Fruit fly (Drosophila melanogaster) whole organism, embryonic: ENCODE data around the gene CG14340.

Experiments used
- C15 ChIP-seq: fragments of 200-800 bp; sonication (Bioruptor generic); IDR thresholded peaks from 3 replicates; pipeline ENCODE4 v1.3.6; 2022; ENCODE audit warnings: missing biosample characterization, missing genetic modification characterization
- CG10209 ChIP-seq: fragments of 200-800 bp; sonication (Bioruptor generic); optimal IDR thresholded peaks from 3 replicates; lab custom pipeline; 2017; ENCODE audit warnings: missing biosample characterization, mild to moderate bottlenecking, missing genetic modification characterization, missing genetic modification reagents
- CG11560 ChIP-seq: fragments of 200-800 bp; sonication (Bioruptor generic); IDR thresholded peaks from 3 replicates; pipeline ENCODE4 v1.3.6; 2022; ENCODE audit warnings: missing biosample characterization, missing genetic modification characterization
- CG13424 ChIP-seq: fragments of 200-800 bp; sonication (Bioruptor generic); optimal IDR thresholded peaks from 2 replicates; lab custom pipeline; 2019; ENCODE audit warnings: missing biosample characterization, mild to moderate bottlenecking, missing genetic modification characterization, moderate library complexity
- CG14860 ChIP-seq: fragments of 200-800 bp; sonication (Bioruptor generic); IDR thresholded peaks from 3 replicates; pipeline ENCODE4 v1.3.6; 2022; ENCODE audit warnings: missing biosample characterization, missing genetic modification characterization; ENCODE audit not compliant: partially characterized antibody
- CG18764 ChIP-seq: fragments of 200-800 bp; sonication (Bioruptor generic); optimal IDR thresholded peaks from 3 replicates; lab custom pipeline; 2016; ENCODE audit warnings: missing biosample characterization, missing genetic modification characterization
- CG31441 ChIP-seq: fragments of 200-800 bp; sonication (Bioruptor generic); IDR thresholded peaks from 2 replicates; pipeline ENCODE4 v1.3.6; 2022; ENCODE audit warnings: missing biosample characterization, missing genetic modification characterization
- CG34376 ChIP-seq: fragments of 200-800 bp; sonication (Bioruptor generic); optimal IDR thresholded peaks from 2 replicates; lab custom pipeline; 2018; ENCODE audit warnings: missing biosample characterization, mild to moderate bottlenecking, missing genetic modification characterization
- CG3847 ChIP-seq: fragments of 200-800 bp; sonication (Bioruptor generic); IDR thresholded peaks from 2 replicates; pipeline ENCODE4 v1.3.6; 2022; ENCODE audit warnings: missing biosample characterization, missing genetic modification characterization
- CG4617 ChIP-seq: fragments of 200-800 bp; sonication (Bioruptor generic); optimal IDR thresholded peaks from 3 replicates; lab custom pipeline; 2016; ENCODE audit warnings: missing biosample characterization, missing genetic modification characterization, borderline replicate concordance
- CG5953 ChIP-seq: fragments of 200-800 bp; sonication (Bioruptor generic); IDR thresholded peaks from 2 replicates; pipeline ENCODE4 v1.3.6; 2022; ENCODE audit warnings: missing biosample characterization, missing genetic modification characterization
- CG6654 ChIP-seq: fragments of 200-800 bp; sonication (Bioruptor generic); optimal IDR thresholded peaks from 2 replicates; lab custom pipeline; 2017; ENCODE audit warnings: missing biosample characterization, mild to moderate bottlenecking, missing genetic modification characterization
- CG7786 ChIP-seq: fragments of 200-800 bp; sonication (Bioruptor generic); optimal IDR thresholded peaks from 2 replicates; lab custom pipeline; 2016; ENCODE audit warnings: missing biosample characterization, missing genetic modification characterization
- CG7839 ChIP-seq: fragments of 200-800 bp; sonication (Bioruptor generic); optimal IDR thresholded peaks from 3 replicates; lab custom pipeline; 2018; ENCODE audit warnings: missing biosample characterization, mild to moderate bottlenecking, missing genetic modification characterization, moderate library complexity
- CG8290 ChIP-seq, 3 experiments: fragments of 200-800 bp; sonication (Bioruptor generic); optimal IDR thresholded peaks; 2 replicates each; lab custom pipeline; 2016 to 2019; ENCODE audit warnings: missing biosample characterization in 3 of 3, missing genetic modification characterization in 3 of 3, mild to moderate bottlenecking in 2 of 3, moderate library complexity in 1 of 3
- CG9797 ChIP-seq: fragments of 200-800 bp; sonication (Bioruptor generic); optimal IDR thresholded peaks from 3 replicates; lab custom pipeline; 2018; ENCODE audit warnings: missing biosample characterization, mild to moderate bottlenecking, missing genetic modification characterization
- Doc3 ChIP-seq: fragments of 200-800 bp; sonication (Bioruptor generic); IDR thresholded peaks from 3 replicates; pipeline ENCODE4 v1.3.6; 2022; ENCODE audit warnings: missing biosample characterization, missing genetic modification characterization; ENCODE audit not compliant: partially characterized antibody
- ERR ChIP-seq: fragments of 200-800 bp; sonication (Bioruptor generic); optimal IDR thresholded peaks from 2 replicates; lab custom pipeline; 2016; ENCODE audit warnings: missing biosample characterization, missing genetic modification characterization
- Hr3 ChIP-seq: fragments of 200-800 bp; sonication (Bioruptor generic); optimal IDR thresholded peaks from 3 replicates; lab custom pipeline; 2016; ENCODE audit warnings: missing biosample characterization, missing genetic modification characterization
- Hr51 ChIP-seq, 2 experiments: fragments of 200-800 bp; sonication (Bioruptor generic); optimal IDR thresholded peaks; 2 replicates in 1 of 2; 3 replicates in 1 of 2; lab custom pipeline; 2016 to 2018; ENCODE audit warnings: missing biosample characterization in 2 of 2, missing genetic modification characterization in 2 of 2, mild to moderate bottlenecking in 1 of 2, moderate library complexity in 1 of 2
- Hsf ChIP-seq: fragments of 200-800 bp; sonication (Bioruptor generic); optimal IDR thresholded peaks from 3 replicates; lab custom pipeline; 2016; ENCODE audit warnings: missing biosample characterization, missing genetic modification characterization
- MBD-R2 ChIP-seq: fragments of 200-800 bp; sonication (Bioruptor generic); IDR thresholded peaks from 2 replicates; pipeline ENCODE4 v1.3.6; 2022; ENCODE audit warnings: missing biosample characterization, missing genetic modification characterization
- MESR4 ChIP-seq: fragments of 200-800 bp; sonication (Bioruptor generic); optimal IDR thresholded peaks from 2 replicates; lab custom pipeline; 2018; ENCODE audit warnings: missing biosample characterization, mild to moderate bottlenecking, missing genetic modification characterization, moderate library complexity
- Med ChIP-seq: fragments of 200-800 bp; sonication (Bioruptor generic); peaks from one replicate; lab custom pipeline; 2016; ENCODE audit warnings: missing biosample characterization, missing genetic modification characterization, mild to moderate bottlenecking, inconsistent platforms, moderate library complexity
- NK7.1 ChIP-seq: fragments of 200-800 bp; sonication (Bioruptor generic); optimal IDR thresholded peaks from 3 replicates; lab custom pipeline; 2016; ENCODE audit warnings: missing biosample characterization, missing genetic modification characterization
- Opbp ChIP-seq: fragments of 200-800 bp; sonication (Bioruptor generic); IDR thresholded peaks from 3 replicates; pipeline ENCODE4 v1.3.6; 2022; ENCODE audit warnings: missing biosample characterization, missing genetic modification characterization; ENCODE audit not compliant: partially characterized antibody
- Rfx ChIP-seq: fragments of 200-800 bp; sonication (Bioruptor generic); IDR thresholded peaks from 2 replicates; pipeline ENCODE4 v1.3.6; 2022; ENCODE audit warnings: missing biosample characterization, missing genetic modification characterization
- Vsx1 ChIP-seq: fragments of 200-800 bp; sonication (Bioruptor generic); optimal IDR thresholded peaks from 2 replicates; lab custom pipeline; 2017; ENCODE audit warnings: missing biosample characterization, mild to moderate bottlenecking, missing genetic modification characterization, missing genetic modification reagents
- YL-1 ChIP-seq: fragments of 200-800 bp; sonication (Bioruptor generic); optimal IDR thresholded peaks from 3 replicates; lab custom pipeline; 2017; ENCODE audit warnings: missing biosample characterization, mild to moderate bottlenecking, missing genetic modification characterization
- ato ChIP-seq: fragments of 200-800 bp; sonication (Bioruptor generic); IDR thresholded peaks from 2 replicates; pipeline ENCODE4 v1.3.6; 2022; ENCODE audit warnings: missing biosample characterization, missing genetic modification characterization; ENCODE audit not compliant: partially characterized antibody
- cas ChIP-seq: fragments of 200-800 bp; sonication (Bioruptor generic); IDR thresholded peaks from 2 replicates; pipeline ENCODE4 v1.3.6; 2022; ENCODE audit warnings: missing biosample characterization, missing genetic modification characterization
- chinmo ChIP-seq: fragments of 200-800 bp; sonication (Bioruptor generic); IDR thresholded peaks from 4 replicates; pipeline ENCODE4 v1.3.6; 2022; ENCODE audit warnings: missing biosample characterization, missing genetic modification characterization; ENCODE audit not compliant: partially characterized antibody
- chm ChIP-seq: fragments of 200-800 bp; sonication (Bioruptor generic); IDR thresholded peaks from 2 replicates; pipeline ENCODE4 v1.3.6; 2022; ENCODE audit warnings: missing biosample characterization, missing genetic modification characterization
- crp ChIP-seq, 2 experiments: fragments of 200-800 bp; sonication (Bioruptor generic); optimal IDR thresholded peaks; 2 replicates in 1 of 2; 3 replicates in 1 of 2; lab custom pipeline; 2017; ENCODE audit warnings: missing biosample characterization in 2 of 2, missing genetic modification characterization in 2 of 2, mild to moderate bottlenecking in 1 of 2, moderate library complexity in 1 of 2
- dm ChIP-seq: fragments of 200-800 bp; sonication (Bioruptor generic); optimal IDR thresholded peaks from 3 replicates; lab custom pipeline; 2016; ENCODE audit warnings: missing biosample characterization, missing genetic modification characterization
- ewg ChIP-seq: fragments of 200-800 bp; sonication (Bioruptor generic); optimal IDR thresholded peaks from 3 replicates; lab custom pipeline; 2017; ENCODE audit warnings: mild to moderate bottlenecking, missing biosample characterization, missing genetic modification reagents, missing genetic modification characterization
- fd64A ChIP-seq: fragments of 200-800 bp; sonication (Bioruptor generic); optimal IDR thresholded peaks from 3 replicates; lab custom pipeline; 2018; ENCODE audit warnings: missing biosample characterization, mild to moderate bottlenecking, missing genetic modification characterization
- fd96Cb ChIP-seq: fragments of 200-800 bp; sonication (Bioruptor generic); optimal IDR thresholded peaks from 2 replicates; lab custom pipeline; 2018; ENCODE audit warnings: missing biosample characterization, mild to moderate bottlenecking, missing genetic modification characterization, moderate library complexity
- grau ChIP-seq: fragments of 200-800 bp; optimal IDR thresholded peaks from 3 replicates; lab custom pipeline; 2019; ENCODE audit warnings: missing biosample characterization, mild to moderate bottlenecking, missing genetic modification characterization, moderate library complexity
- jumu ChIP-seq: fragments of 200-800 bp; sonication (Bioruptor generic); optimal IDR thresholded peaks from 3 replicates; lab custom pipeline; 2016; ENCODE audit warnings: missing biosample characterization, missing genetic modification characterization
- nerfin-1 ChIP-seq: fragments of 200-800 bp; sonication (Bioruptor generic); optimal IDR thresholded peaks from 3 replicates; lab custom pipeline; 2019; ENCODE audit warnings: missing biosample characterization, mild to moderate bottlenecking, missing genetic modification characterization, moderate library complexity
- otp ChIP-seq: fragments of 200-800 bp; sonication (Bioruptor generic); IDR thresholded peaks from 3 replicates; pipeline ENCODE4, ENCODE4 v1.3.6; 2022; ENCODE audit warnings: missing biosample characterization, missing genetic modification characterization
- pzg ChIP-seq: fragments of 200-800 bp; sonication (Bioruptor generic); optimal IDR thresholded peaks from 3 replicates; lab custom pipeline; 2018; ENCODE audit warnings: missing biosample characterization, mild to moderate bottlenecking, missing genetic modification characterization, moderate library complexity
- repo ChIP-seq: fragments of 200-800 bp; sonication (Bioruptor generic); optimal IDR thresholded peaks from 2 replicates; lab custom pipeline; 2016; ENCODE audit warnings: missing biosample characterization, missing genetic modification characterization
- slbo ChIP-seq: fragments of 200-800 bp; sonication (Bioruptor generic); IDR thresholded peaks from 2 replicates; pipeline ENCODE4 v1.3.6; 2022; ENCODE audit warnings: missing biosample characterization, missing genetic modification characterization
- tna ChIP-seq: fragments of 200-800 bp; sonication (Bioruptor generic); IDR thresholded peaks from 2 replicates; pipeline ENCODE4 v1.3.6; 2022; ENCODE audit warnings: missing biosample characterization, missing genetic modification characterization; ENCODE audit not compliant: partially characterized antibody
- tup ChIP-seq: fragments of 200-800 bp; sonication (Bioruptor generic); optimal IDR thresholded peaks from 2 replicates; lab custom pipeline; 2016; ENCODE audit warnings: missing biosample characterization, mild to moderate bottlenecking, missing genetic modification characterization, moderate library complexity
- vvl ChIP-seq: fragments of 200-800 bp; sonication (Bioruptor generic); IDR thresholded peaks from 2 replicates; pipeline ENCODE4 v1.3.6; 2022; ENCODE audit warnings: missing biosample characterization, missing genetic modification characterization

The CG14340 gene

dm6 chr2L:1077469-1077993 is 35.2 kb upstream of the CG14340 start, which contains the start of the genes S and ast (continued):
- TF ChIP-seq CG14860 (GFP tag; lab: Robert Waterston, UW): peak; percentile 95
- 0 out of 2 replicates have a peak, but pooled peaks have one; percentile 26 for TF ChIP-seq cas (GFP tag; lab: Robert Waterston, UW)
- TF ChIP-seq MBD-R2: peak; percentile 90
- peak; percentile 95 for TF ChIP-seq tna (GFP tag; lab: Robert Waterston, UW)
- TF ChIP-seq CG4617 (GFP tag; lab: Kevin White, UChicago): peak; percentile 71
- TF ChIP-seq CG5953: no peak
- TF ChIP-seq Med (GFP tag; lab: Kevin White, UChicago): peak; percentile 93
- 0 out of 3 replicates have a peak, but pooled peaks have one; percentile 12 for TF ChIP-seq otp (GFP tag; lab: Robert Waterston, UW)
- peak; percentile 29 for TF ChIP-seq Vsx1 (GFP tag; lab: Kevin White, UChicago)
- TF ChIP-seq CG31441: 0 out of 2 replicates have a peak, but pooled peaks have one; percentile 28
- TF ChIP-seq Hr3 (GFP tag; lab: Kevin White, UChicago): no peak
- TF ChIP-seq YL-1 (GFP tag; lab: Kevin White, UChicago): peak; percentile 76
- peak; percentile 53 to 76 for TF ChIP-seq Hr51 (GFP tag; optimal IDR thresholded peaks at IDR 0.05; lab: Kevin White, UChicago)
- peak; percentile 93 for TF ChIP-seq dm (GFP tag; lab: Kevin White, UChicago)
- no peak for TF ChIP-seq NK7.1 (GFP tag; lab: Kevin White, UChicago)
- TF ChIP-seq vvl: peak; percentile 59
- TF ChIP-seq ewg (GFP tag; lab: Kevin White, UChicago): peak; percentile 41
- peak; percentile 37 for TF ChIP-seq CG8290 (GFP tag; optimal IDR thresholded peaks at IDR 0.05; lab: Kevin White, UChicago)
- no peak for TF ChIP-seq CG8290 (tag; optimal IDR thresholded peaks at IDR 0.05; lab: Kevin White, UChicago)
- peak; percentile 62 for TF ChIP-seq Rfx
- no peak for TF ChIP-seq CG10209 (GFP tag; lab: Kevin White, UChicago)
- TF ChIP-seq nerfin-1 (tag; lab: Kevin White, UChicago): peak; percentile 36
- TF ChIP-seq CG7786 (GFP tag; lab: Kevin White, UChicago): no peak
- TF ChIP-seq CG3847 (GFP tag; lab: Robert Waterston, UW): peak; percentile 69
- peak; percentile 91 for TF ChIP-seq Doc3 (GFP tag; lab: Robert Waterston, UW)
- peak; percentile 99 for TF ChIP-seq Opbp (GFP tag; lab: Robert Waterston, UW)
- peak; percentile 78 for TF ChIP-seq chm
- TF ChIP-seq fd96Cb (tag; lab: Kevin White, UChicago): no peak
- TF ChIP-seq fd64A (GFP tag; lab: Kevin White, UChicago): no peak
- TF ChIP-seq MESR4 (GFP tag; lab: Kevin White, UChicago): peak; percentile 88
- peak; percentile 51 for TF ChIP-seq ERR (GFP tag; lab: Kevin White, UChicago)
- no peak for TF ChIP-seq CG6654 (GFP tag; lab: Kevin White, UChicago)
- peak in 1 of 2 experiments; percentile 15 for TF ChIP-seq crp (GFP tag; optimal IDR thresholded peaks at IDR 0.05; lab: Kevin White, UChicago)
- peak; percentile 20 for TF ChIP-seq Hsf
- no peak for TF ChIP-seq CG18764 (GFP tag; lab: Kevin White, UChicago)
- TF ChIP-seq pzg: peak; percentile 100
- no peak for TF ChIP-seq C15 (GFP tag; lab: Robert Waterston, UW)
- TF ChIP-seq repo (GFP tag; lab: Kevin White, UChicago): no peak
- TF ChIP-seq jumu (GFP tag; lab: Kevin White, UChicago): peak; percentile 33
- peak; percentile 90; the same call in 3 of the 4 replicates for TF ChIP-seq chinmo (GFP tag; lab: Robert Waterston, UW)
- TF ChIP-seq CG9797 (GFP tag; lab: Kevin White, UChicago): peak; percentile 99
- TF ChIP-seq CG11560: peak; percentile 51; the same call in 2 of the 3 replicates
- TF ChIP-seq slbo (GFP tag; lab: Robert Waterston, UW): 0 out of 2 replicates have a peak, but pooled peaks have one; percentile 22
- no peak for TF ChIP-seq CG7839 (tag; lab: Kevin White, UChicago)
- TF ChIP-seq ato (GFP tag; lab: Robert Waterston, UW): peak; percentile 95
- peak; percentile 21 for TF ChIP-seq CG13424 (tag; lab: Kevin White, UChicago)
- TF ChIP-seq grau (tag; lab: Kevin White, UChicago): peak; percentile 37
- TF ChIP-seq CG34376 (GFP tag; lab: Kevin White, UChicago): peak; percentile 52
- TF ChIP-seq tup: no peak
